Worm (Caenorhabditis elegans) whole organism, young adult: ENCODE data around the gene T12G3.2.

Source experiments
- B0019.2 ChIP-seq: fragments of 200-800 bp; sonication (Bioruptor generic); conservative IDR thresholded peaks from 2 replicates; pipeline ENCODE4 v1.3.6; 2022; ENCODE audit warnings: missing genetic modification reagents, missing genetic modification characterization, missing compliant biosample characterization
- F23B12.7 ChIP-seq: sonication (generic microtip); optimal IDR thresholded peaks from 2 replicates; lab custom pipeline; 2017; ENCODE audit warnings: missing genetic modification characterization, mild to moderate bottlenecking, missing compliant biosample characterization, antibody characterized with exemption, moderate library complexity; ENCODE audit not compliant: insufficient read depth
- F37B4.10 ChIP-seq: fragments of 200-800 bp; sonication (Bioruptor generic); IDR thresholded peaks from 2 replicates; pipeline ENCODE4 v1.3.6; 2022; ENCODE audit warnings: missing genetic modification characterization, missing compliant biosample characterization
- F39B2.1 ChIP-seq: fragments of 200-800 bp; sonication (Bioruptor generic); IDR thresholded peaks from 2 replicates; pipeline ENCODE4 v1.3.6; 2022; ENCODE audit warnings: missing genetic modification reagents, missing genetic modification characterization, missing compliant biosample characterization
- F49E8.2 ChIP-seq: sonication (generic microtip); optimal IDR thresholded peaks from 3 replicates; lab custom pipeline; 2017; ENCODE audit warnings: missing genetic modification characterization, mild to moderate bottlenecking, missing compliant biosample characterization, antibody characterized with exemption, moderate library complexity; ENCODE audit not compliant: insufficient read depth
- K11D2.4 ChIP-seq: fragments of 200-800 bp; sonication (Bioruptor generic); IDR thresholded peaks from 2 replicates; pipeline ENCODE4 v1.3.6; 2022; ENCODE audit warnings: missing genetic modification reagents, missing genetic modification characterization, missing compliant biosample characterization
- K12H6.12 ChIP-seq: fragments of 200-800 bp; sonication (Bioruptor generic); optimal IDR thresholded peaks from 2 replicates; lab custom pipeline; 2018; ENCODE audit warnings: mild to moderate bottlenecking, missing genetic modification characterization, missing compliant biosample characterization
- T26A5.8 ChIP-seq: sonication (generic microtip); optimal IDR thresholded peaks from 2 replicates; lab custom pipeline; 2016; ENCODE audit warnings: missing genetic modification characterization, missing compliant biosample characterization
- Y53G8AR.9 ChIP-seq: fragments of 200-800 bp; sonication (Bioruptor generic); conservative IDR thresholded peaks from 2 replicates; pipeline ENCODE4 v1.3.6; 2022; ENCODE audit warnings: missing genetic modification reagents, missing genetic modification characterization, missing compliant biosample characterization
- Y95B8A.8 ChIP-seq: fragments of 200-800 bp; sonication (Bioruptor generic); IDR thresholded peaks from 2 replicates; pipeline ENCODE4 v1.3.6; 2022; ENCODE audit warnings: missing genetic modification reagents, missing genetic modification characterization, missing compliant biosample characterization
- aptf-3 ChIP-seq: fragments of 200-800 bp; sonication (Bioruptor generic); IDR thresholded peaks from 2 replicates; pipeline ENCODE4 v1.3.6; 2022; ENCODE audit warnings: missing genetic modification characterization, missing compliant biosample characterization
- athp-1 ChIP-seq: sonication (generic microtip); optimal IDR thresholded peaks from 2 replicates; lab custom pipeline; 2017; ENCODE audit warnings: mild to moderate bottlenecking, missing genetic modification characterization, missing compliant biosample characterization
- attf-5 ChIP-seq: fragments of 200-800 bp; sonication (Bioruptor generic); optimal IDR thresholded peaks from 2 replicates; lab custom pipeline; 2018; ENCODE audit warnings: mild to moderate bottlenecking, missing genetic modification characterization, missing compliant biosample characterization
- attf-6 ChIP-seq: fragments of 200-800 bp; sonication (Bioruptor generic); IDR thresholded peaks from 2 replicates; pipeline ENCODE4 v1.3.6; 2022; ENCODE audit warnings: missing genetic modification reagents, missing genetic modification characterization, missing compliant biosample characterization
- cebp-1 ChIP-seq, 2 experiments: fragments of 200-800 bp in 1 of 2; sonication (Bioruptor generic) in 1 of 2; sonication (generic microtip) in 1 of 2; IDR thresholded peaks in 1 of 2; optimal IDR thresholded peaks in 1 of 2; 2 replicates each; pipeline versions ENCODE4 v1.3.6 to Lab custom; 2017 to 2022; ENCODE audit warnings: missing compliant biosample characterization in 2 of 2, missing genetic modification characterization in 2 of 2, mild to moderate bottlenecking in 1 of 2, missing genetic modification reagents in 1 of 2, moderate library complexity in 1 of 2
- cebp-2 ChIP-seq: fragments of 200-800 bp; sonication (Bioruptor generic); IDR thresholded peaks from 2 replicates; pipeline ENCODE4 v1.3.6; 2022; ENCODE audit warnings: missing genetic modification characterization, missing compliant biosample characterization
- ceh-79 ChIP-seq: sonication (generic microtip); optimal IDR thresholded peaks from 2 replicates; lab custom pipeline; 2017; ENCODE audit warnings: mild to moderate bottlenecking, missing genetic modification characterization, missing compliant biosample characterization
- chd-7 ChIP-seq: sonication (generic microtip); optimal IDR thresholded peaks from 2 replicates; lab custom pipeline; 2016; ENCODE audit warnings: mild to moderate bottlenecking, missing genetic modification characterization, moderate library complexity, missing compliant biosample characterization
- dox-1 ChIP-seq: fragments of 200-800 bp; sonication (Bioruptor generic); IDR thresholded peaks from 2 replicates; pipeline ENCODE4 v1.3.6; 2022; ENCODE audit warnings: missing genetic modification reagents, missing genetic modification characterization, missing compliant biosample characterization
- egrh-3 ChIP-seq: fragments of 200-800 bp; sonication (Bioruptor generic); IDR thresholded peaks from 2 replicates; pipeline ENCODE4 v1.3.6; 2022; ENCODE audit warnings: missing genetic modification reagents, missing genetic modification characterization, missing compliant biosample characterization
- fkh-3 ChIP-seq: sonication (generic microtip); optimal IDR thresholded peaks from 2 replicates; lab custom pipeline; 2016; ENCODE audit warnings: mild to moderate bottlenecking, missing genetic modification characterization, missing compliant biosample characterization
- hmg-1.2 ChIP-seq: fragments of 200-800 bp; sonication (Bioruptor generic); IDR thresholded peaks from 2 replicates; pipeline ENCODE4 v1.3.6; 2022; ENCODE audit warnings: missing genetic modification reagents, missing genetic modification characterization, missing compliant biosample characterization
- hmg-20 ChIP-seq: fragments of 200-800 bp; sonication (Bioruptor generic); IDR thresholded peaks from 2 replicates; pipeline ENCODE4 v1.3.6; 2022; ENCODE audit warnings: missing genetic modification reagents, missing genetic modification characterization, missing compliant biosample characterization
- hsf-1 ChIP-seq: fragments of 200-800 bp; sonication (Bioruptor generic); IDR thresholded peaks from 2 replicates; pipeline ENCODE4 v1.3.6; 2022; ENCODE audit warnings: missing genetic modification reagents, missing genetic modification characterization, missing compliant biosample characterization
- lag-1 ChIP-seq: fragments of 200-800 bp; sonication (Bioruptor generic); IDR thresholded peaks from 2 replicates; pipeline ENCODE4 v1.3.6; 2022; ENCODE audit warnings: missing genetic modification reagents, missing genetic modification characterization, missing compliant biosample characterization
- let-607 ChIP-seq, 2 experiments: fragments of 200-800 bp in 1 of 2; sonication (Bioruptor generic) in 1 of 2; sonication (generic microtip) in 1 of 2; optimal IDR thresholded peaks; 2 replicates each; lab custom pipeline; 2016 to 2018; ENCODE audit warnings: mild to moderate bottlenecking in 2 of 2, missing compliant biosample characterization in 2 of 2, missing genetic modification characterization in 2 of 2, moderate library complexity in 2 of 2, missing genotype in 1 of 2
- lsl-1 ChIP-seq: fragments of 200-800 bp; sonication (Bioruptor generic); optimal IDR thresholded peaks from 2 replicates; lab custom pipeline; 2018; ENCODE audit warnings: mild to moderate bottlenecking, missing genetic modification characterization, moderate library complexity, missing compliant biosample characterization
- mel-28 ChIP-seq: sonication (generic microtip); optimal IDR thresholded peaks from 2 replicates; lab custom pipeline; 2016; ENCODE audit warnings: borderline replicate concordance, mild to moderate bottlenecking, missing genetic modification characterization, missing compliant biosample characterization
- nfya-2 ChIP-seq: fragments of 200-800 bp; sonication (Bioruptor generic); IDR thresholded peaks from 2 replicates; pipeline ENCODE4 v1.3.6; 2022; ENCODE audit warnings: missing genetic modification reagents, missing genetic modification characterization, missing compliant biosample characterization
- nfyb-1 ChIP-seq: fragments of 200-800 bp; sonication (Bioruptor generic); IDR thresholded peaks from 2 replicates; pipeline ENCODE4 v1.3.6; 2022; ENCODE audit warnings: missing genetic modification reagents, missing genetic modification characterization, missing compliant biosample characterization
- nhr-120 ChIP-seq: fragments of 200-800 bp; sonication (Bioruptor generic); IDR thresholded peaks from 2 replicates; pipeline ENCODE4 v1.3.6; 2022; ENCODE audit warnings: missing genetic modification characterization, missing compliant biosample characterization
- nhr-80 ChIP-seq: sonication (generic microtip); optimal IDR thresholded peaks from 2 replicates; lab custom pipeline; 2016; ENCODE audit warnings: missing genetic modification characterization, missing compliant biosample characterization
- repo-1 ChIP-seq: sonication (generic microtip); optimal IDR thresholded peaks from 2 replicates; lab custom pipeline; 2017; ENCODE audit warnings: mild to moderate bottlenecking, missing genetic modification characterization, missing compliant biosample characterization
- rpc-1 ChIP-seq, 2 experiments: fragments of 150-350 bp in 1 of 2; sonication (generic microtip) in 1 of 2; optimal IDR thresholded peaks; 2 replicates each; lab custom pipeline; 2014 to 2018; ENCODE audit warnings: missing biosample characterization in 1 of 2, missing genetic modification characterization in 1 of 2, missing genetic modification reagents in 1 of 2, missing genotype in 1 of 2
- sdz-38 ChIP-seq: sonication (generic microtip); optimal IDR thresholded peaks from 2 replicates; lab custom pipeline; 2016; ENCODE audit warnings: missing genotype, missing genetic modification characterization, missing compliant biosample characterization
- snpc-1.1 ChIP-seq: sonication (generic microtip); optimal IDR thresholded peaks from 2 replicates; lab custom pipeline; 2017; ENCODE audit warnings: missing genetic modification characterization, mild to moderate bottlenecking, missing compliant biosample characterization, antibody characterized with exemption, moderate library complexity, missing genotype, missing genetic modification reagents; ENCODE audit not compliant: insufficient read depth
- snpc-3.4 ChIP-seq: sonication (generic microtip); optimal IDR thresholded peaks from 2 replicates; lab custom pipeline; 2017; ENCODE audit warnings: missing genetic modification characterization, mild to moderate bottlenecking, missing compliant biosample characterization, antibody characterized with exemption, moderate library complexity, missing genotype, missing genetic modification reagents
- somi-1 ChIP-seq: fragments of 200-800 bp; sonication (Bioruptor generic); optimal IDR thresholded peaks from 2 replicates; lab custom pipeline; 2018; ENCODE audit warnings: mild to moderate bottlenecking, missing genetic modification characterization, missing compliant biosample characterization
- sptf-2 ChIP-seq: fragments of 200-800 bp; sonication (Bioruptor generic); optimal IDR thresholded peaks from 2 replicates; lab custom pipeline; 2018; ENCODE audit warnings: mild to moderate bottlenecking, missing genetic modification characterization, missing compliant biosample characterization
- tbp1 ChIP-seq: fragments of 200-800 bp; sonication (Bioruptor generic); optimal IDR thresholded peaks from 2 replicates; lab custom pipeline; 2018; ENCODE audit warnings: mild to moderate bottlenecking, missing genetic modification characterization, missing compliant biosample characterization
- tlf-1 ChIP-seq: fragments of 200-800 bp; sonication (Bioruptor generic); optimal IDR thresholded peaks from 2 replicates; lab custom pipeline; 2018; ENCODE audit warnings: mild to moderate bottlenecking, missing genetic modification characterization, missing compliant biosample characterization
- unc-130 ChIP-seq: sonication (generic microtip); optimal IDR thresholded peaks from 2 replicates; lab custom pipeline; 2016; ENCODE audit warnings: missing genetic modification reagents, missing genetic modification characterization, missing compliant biosample characterization
- xnd-1 ChIP-seq: sonication (generic microtip); optimal IDR thresholded peaks from 2 replicates; lab custom pipeline; 2016; ENCODE audit warnings: missing genotype, missing genetic modification reagents, missing genetic modification characterization, missing compliant biosample characterization
- ztf-18 ChIP-seq: sonication (generic microtip); optimal IDR thresholded peaks from 2 replicates; lab custom pipeline; 2016; ENCODE audit warnings: missing genotype, mild to moderate bottlenecking, missing genetic modification characterization, missing compliant biosample characterization
- ztf-25 ChIP-seq: fragments of 200-800 bp; sonication (Bioruptor generic); IDR thresholded peaks from 2 replicates; pipeline ENCODE4 v1.3.6; 2022; ENCODE audit warnings: missing genetic modification reagents, missing genetic modification characterization, missing compliant biosample characterization
- ztf-28 ChIP-seq: fragments of 200-800 bp; sonication (Bioruptor generic); IDR thresholded peaks from 2 replicates; pipeline ENCODE4 v1.3.6; 2022; ENCODE audit warnings: missing genetic modification reagents, missing genetic modification characterization, missing compliant biosample characterization
- ztf-3 ChIP-seq: fragments of 200-800 bp; sonication (Bioruptor generic); optimal IDR thresholded peaks from 2 replicates; lab custom pipeline; 2018; ENCODE audit warnings: mild to moderate bottlenecking, missing genetic modification characterization, missing compliant biosample characterization

The T12G3.2 gene

DNA sequence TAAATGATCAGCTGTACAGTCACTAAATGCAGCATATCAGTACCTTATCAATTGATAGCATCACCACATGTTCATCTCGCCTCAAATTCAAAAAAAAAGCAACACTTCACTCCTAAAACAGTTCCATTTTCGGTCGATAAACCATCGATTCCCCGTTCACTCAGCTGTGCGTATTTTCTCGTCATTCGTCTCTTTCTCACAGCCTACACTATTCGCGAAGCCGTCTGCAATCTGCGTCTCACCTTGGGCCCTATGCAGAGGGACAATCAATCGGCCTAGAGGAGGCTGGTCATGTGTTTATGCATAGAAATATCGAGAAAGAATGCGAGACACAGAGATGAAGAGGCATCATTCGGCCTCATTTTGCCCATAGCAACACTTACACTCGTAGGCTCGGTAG is 14.4 kb downstream of the T12G3.2 start (continued):
- peak; percentile 77 for TF ChIP-seq K12H6.12 (tag; lab: Kevin White, UChicago)
- no peak for TF ChIP-seq nhr-120 (GFP tag; lab: Robert Waterston, UW)
- peak; percentile 98 for TF ChIP-seq nhr-80 (tag; lab: Kevin White, UChicago)
- peak; percentile 63; the same call in 1 of the 2 replicates for TF ChIP-seq cebp-1 (GFP tag; IDR thresholded peaks at IDR 0.05; lab: Robert Waterston, UW)
- peak; percentile 88 for TF ChIP-seq cebp-1 (tag; optimal IDR thresholded peaks at IDR 0.05; lab: Kevin White, UChicago)
- peak; percentile 84 for TF ChIP-seq athp-1 (tag; lab: Kevin White, UChicago)
- no peak for TF ChIP-seq aptf-3
- TF ChIP-seq K11D2.4 (GFP tag; lab: Robert Waterston, UW), result peak; percentile 77
- TF ChIP-seq tlf-1 (GFP tag; lab: Kevin White, UChicago), result peak; percentile 65
- TF ChIP-seq hmg-1.2 (GFP tag; lab: Robert Waterston, UW), result peak; percentile 96
- TF ChIP-seq sptf-2 (GFP tag; lab: Kevin White, UChicago), result no peak
- no peak for TF ChIP-seq snpc-1.1 (tag; lab: Kevin White, UChicago)
- TF ChIP-seq ztf-3 (GFP tag; lab: Kevin White, UChicago), result peak; percentile 58
- peak; percentile 48; the same call in 1 of the 2 replicates for TF ChIP-seq Y95B8A.8
- TF ChIP-seq ztf-18 (tag; lab: Kevin White, UChicago), result peak; percentile 43
- no peak for TF ChIP-seq ceh-79
- peak; percentile 97 for TF ChIP-seq attf-5 (GFP tag; lab: Kevin White, UChicago)
- TF ChIP-seq dox-1, result peak; percentile 86
- TF ChIP-seq tbp1, result peak; percentile 62
- peak; percentile 84 for TF ChIP-seq chd-7
- peak; percentile 27 to 87 for TF ChIP-seq let-607 (tag; optimal IDR thresholded peaks at IDR 0.05; lab: Kevin White, UChicago)
- TF ChIP-seq somi-1 (GFP tag; lab: Kevin White, UChicago), result peak; percentile 86
- TF ChIP-seq xnd-1, result no peak
- TF ChIP-seq repo-1 (tag; lab: Kevin White, UChicago), result peak; percentile 79
- no peak for TF ChIP-seq sdz-38 (tag; lab: Kevin White, UChicago)
- peak; percentile 17; the same call in 1 of the 2 replicates for TF ChIP-seq egrh-3 (GFP tag; lab: Robert Waterston, UW)
- peak; percentile 76 for TF ChIP-seq nfyb-1
- TF ChIP-seq ztf-28 (GFP tag; lab: Robert Waterston, UW), result no peak
- no peak for TF ChIP-seq F49E8.2 (tag; lab: Kevin White, UChicago)
- TF ChIP-seq unc-130, result no peak
- no peak for TF ChIP-seq F39B2.1 (GFP tag; lab: Robert Waterston, UW)
- TF ChIP-seq F23B12.7 (tag; lab: Kevin White, UChicago), result no peak
- TF ChIP-seq cebp-2, result no peak
- TF ChIP-seq lag-1 (GFP tag; lab: Robert Waterston, UW), result no peak
- no peak for TF ChIP-seq T26A5.8 (tag; lab: Kevin White, UChicago)
- TF ChIP-seq snpc-3.4 (tag; lab: Kevin White, UChicago), result no peak
- TF ChIP-seq fkh-3 (tag; lab: Kevin White, UChicago), result peak; percentile 52
- TF ChIP-seq hmg-20 (GFP tag; lab: Robert Waterston, UW), result 0 out of 2 replicates have a peak, but pooled peaks have one; percentile 33
- TF ChIP-seq hsf-1, result peak; percentile 92
- TF ChIP-seq Y53G8AR.9 (GFP tag; lab: Robert Waterston, UW), result no peak; the same call in 1 of the 2 replicates
- no peak for TF ChIP-seq B0019.2 (GFP tag; lab: Robert Waterston, UW)
- no peak for TF ChIP-seq mel-28 (tag; lab: Kevin White, UChicago)
- no peak for TF ChIP-seq rpc-1 (optimal IDR thresholded peaks at IDR 0.05; lab: Kevin White, UChicago)
- no peak for TF ChIP-seq rpc-1 (tag; optimal IDR thresholded peaks at IDR 0.05; lab: Kevin White, UChicago)
- TF ChIP-seq lsl-1 (GFP tag; lab: Kevin White, UChicago), result no peak
- TF ChIP-seq ztf-25 (GFP tag; lab: Robert Waterston, UW), result no peak
- TF ChIP-seq F37B4.10, result no peak
- TF ChIP-seq attf-6 (GFP tag; lab: Robert Waterston, UW), result no peak
- TF ChIP-seq nfya-2, result no peak
